Worm (Caenorhabditis elegans) whole organism, L3 larva: ENCODE measurements around the gene acbp-3.

ENCODE experiments used
- R02D3.7 ChIP-seq: fragments of 150-350 bp; optimal IDR thresholded peaks from 2 replicates; lab custom pipeline; 2014; ENCODE audit warnings: missing biosample characterization, missing genetic modification characterization
- elt-3 ChIP-seq, 3 experiments: fragments of 150-350 bp in 1 of 3; sonication (generic microtip) in 2 of 3; optimal IDR thresholded peaks; 2 replicates in 2 of 3; 4 replicates in 1 of 3; lab custom pipeline; 2014 to 2017; ENCODE audit warnings: missing biosample characterization in 3 of 3, missing genetic modification characterization in 3 of 3
- nhr-11 ChIP-seq: fragments of 150-350 bp; optimal IDR thresholded peaks from 2 replicates; lab custom pipeline; 2014; ENCODE audit warnings: missing biosample characterization, missing genetic modification characterization
- pqm-1 ChIP-seq: fragments of 150-350 bp; optimal IDR thresholded peaks from 2 replicates; lab custom pipeline; 2017; ENCODE audit warnings: missing biosample characterization, missing genetic modification characterization, inconsistent platforms
- unc-62 ChIP-seq: fragments of 150-350 bp; sonication (generic microtip); optimal IDR thresholded peaks from 4 replicates; lab custom pipeline; 2014; ENCODE audit warnings: missing biosample characterization, missing genetic modification reagents, missing genetic modification characterization

DNA sequence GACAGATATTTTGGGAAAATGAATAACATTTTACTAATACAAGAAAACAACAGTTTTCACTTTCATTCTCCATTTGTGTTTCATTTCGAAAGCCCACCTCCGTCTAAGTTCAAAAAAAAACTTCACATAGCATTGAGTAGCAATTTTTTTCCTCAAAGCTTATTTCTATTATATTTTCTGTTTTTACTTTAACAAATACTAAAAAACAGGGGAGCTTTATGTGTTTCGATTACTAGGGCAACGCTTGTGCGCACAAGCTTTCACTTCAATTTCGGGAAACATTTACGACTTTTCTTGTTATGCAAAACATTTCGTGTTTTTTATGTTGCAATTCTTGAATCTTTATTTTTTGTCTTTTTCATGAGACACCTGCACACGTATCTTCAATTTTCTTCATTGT, 17.2 kb upstream of the acbp-3 start, which contains the start of gene T21E8.5:
- TF ChIP-seq R02D3.7 (tag; lab: Kevin White, UChicago): no peak
- no peak for TF ChIP-seq pqm-1 (tag; lab: Kevin White, UChicago)
- no peak for TF ChIP-seq elt-3 (tag; optimal IDR thresholded peaks at IDR 0.05; lab: Kevin White, UChicago)
- TF ChIP-seq nhr-11 (tag; lab: Kevin White, UChicago): no peak
- TF ChIP-seq unc-62 (GFP tag; lab: Kevin White, UChicago): no peak
